Worm (Caenorhabditis elegans) whole organism, L3 larva: ENCODE measurements around the gene W04E12.2.

ENCODE experiments used
- ceh-28 ChIP-seq: fragments of 150-350 bp; optimal IDR thresholded peaks from 2 replicates; lab custom pipeline; 2014; ENCODE audit warnings: missing biosample characterization, missing genetic modification reagents, missing genetic modification characterization
- lin-15B ChIP-seq: fragments of 150-350 bp; optimal IDR thresholded peaks from 2 replicates; lab custom pipeline; 2014; ENCODE audit warnings: missing biosample characterization, missing genetic modification characterization
- unc-62 ChIP-seq: fragments of 150-350 bp; sonication (generic microtip); optimal IDR thresholded peaks from 4 replicates; lab custom pipeline; 2014; ENCODE audit warnings: missing biosample characterization, missing genetic modification reagents, missing genetic modification characterization

- TF ChIP-seq unc-62 (no peak), ceh-28 (no peak), lin-15B (no peak)
These were observed 6.2 kb upstream of the W04E12.2 start for ce11 chrV:19747144-19747543.
